Fruit fly (Drosophila melanogaster) whole organism, embryonic: Measurements from ENCODE around the gene CG43402.

Source experiments
- Ada2b ChIP-seq: fragments of 200-800 bp; sonication (Bioruptor generic); IDR thresholded peaks from 2 replicates; pipeline ENCODE4 v1.3.6; 2022; ENCODE audit warnings: missing biosample characterization, missing genetic modification characterization
- Aef1 ChIP-seq: fragments of 200-800 bp; sonication (Bioruptor generic); IDR thresholded peaks from 3 replicates; pipeline ENCODE4 v1.3.6; 2022; ENCODE audit warnings: missing biosample characterization, missing genetic modification characterization
- Bdp1 ChIP-seq: fragments of 200-800 bp; sonication (Bioruptor generic); optimal IDR thresholded peaks from 3 replicates; lab custom pipeline; 2016; ENCODE audit warnings: missing biosample characterization, missing genetic modification characterization
- CG11247 ChIP-seq: fragments of 200-800 bp; sonication (Bioruptor generic); IDR thresholded peaks from 2 replicates; pipeline ENCODE4 v1.3.6; 2022; ENCODE audit warnings: missing biosample characterization, missing genetic modification characterization
- CG12236 ChIP-seq: fragments of 200-800 bp; sonication (Bioruptor generic); optimal IDR thresholded peaks from 2 replicates; lab custom pipeline; 2016; ENCODE audit warnings: missing biosample characterization, missing genetic modification characterization
- CG12942 ChIP-seq: fragments of 200-800 bp; sonication (Bioruptor generic); optimal IDR thresholded peaks from 3 replicates; lab custom pipeline; 2016; ENCODE audit warnings: missing biosample characterization, missing genetic modification characterization
- CG14965 ChIP-seq: fragments of 200-800 bp; sonication (Bioruptor generic); optimal IDR thresholded peaks from 2 replicates; lab custom pipeline; 2016; ENCODE audit warnings: missing biosample characterization, missing genetic modification characterization, borderline replicate concordance
- CG15479 ChIP-seq: fragments of 200-800 bp; sonication (Bioruptor generic); optimal IDR thresholded peaks from 3 replicates; lab custom pipeline; 2019; ENCODE audit warnings: missing biosample characterization, mild to moderate bottlenecking, missing genetic modification characterization, moderate library complexity
- CG16815 ChIP-seq: fragments of 200-800 bp; sonication (Bioruptor generic); optimal IDR thresholded peaks from 3 replicates; lab custom pipeline; 2017; ENCODE audit warnings: missing biosample characterization, mild to moderate bottlenecking, missing genetic modification characterization
- CG17186 ChIP-seq: fragments of 200-800 bp; sonication (Bioruptor generic); optimal IDR thresholded peaks from 3 replicates; lab custom pipeline; 2017; ENCODE audit warnings: missing biosample characterization, missing genetic modification reagents, missing genetic modification characterization
- CG17361 ChIP-seq: fragments of 200-800 bp; sonication (Bioruptor generic); IDR thresholded peaks from 3 replicates; pipeline ENCODE4 v1.3.6; 2022; ENCODE audit warnings: missing biosample characterization, missing genetic modification characterization
- CG30431 ChIP-seq: fragments of 200-800 bp; sonication (Bioruptor generic); optimal IDR thresholded peaks from 2 replicates; lab custom pipeline; 2017; ENCODE audit warnings: missing biosample characterization, missing genetic modification characterization
- CG31441 ChIP-seq: fragments of 200-800 bp; sonication (Bioruptor generic); IDR thresholded peaks from 2 replicates; pipeline ENCODE4 v1.3.6; 2022; ENCODE audit warnings: missing biosample characterization, missing genetic modification characterization
- CG33557 ChIP-seq: fragments of 200-800 bp; sonication (Bioruptor generic); optimal IDR thresholded peaks from 2 replicates; lab custom pipeline; 2019; ENCODE audit warnings: missing biosample characterization, mild to moderate bottlenecking, missing genetic modification characterization, moderate library complexity
- CG3726 ChIP-seq: fragments of 200-800 bp; sonication (Bioruptor generic); IDR thresholded peaks from 3 replicates; pipeline ENCODE4, ENCODE4 v1.3.6; 2022; ENCODE audit warnings: missing biosample characterization, missing genetic modification characterization
- CG3995 ChIP-seq: fragments of 200-800 bp; sonication (Bioruptor generic); optimal IDR thresholded peaks from 3 replicates; lab custom pipeline; 2016; ENCODE audit warnings: missing biosample characterization, missing genetic modification characterization
- CG5245 ChIP-seq: fragments of 200-800 bp; sonication (Bioruptor generic); optimal IDR thresholded peaks from 3 replicates; lab custom pipeline; 2016; ENCODE audit warnings: missing biosample characterization, missing genetic modification characterization
- CG6175 ChIP-seq: fragments of 200-800 bp; sonication (Bioruptor generic); IDR thresholded peaks from 3 replicates; pipeline ENCODE4 v1.3.6; 2022; ENCODE audit warnings: missing biosample characterization, missing genetic modification characterization
- CG6689 ChIP-seq: fragments of 200-800 bp; sonication (Bioruptor generic); IDR thresholded peaks from 2 replicates; pipeline ENCODE4 v1.3.6; 2022; ENCODE audit warnings: missing biosample characterization, missing genetic modification characterization
- CG7556 ChIP-seq: fragments of 200-800 bp; sonication (Bioruptor generic); optimal IDR thresholded peaks from 2 replicates; lab custom pipeline; 2017; ENCODE audit warnings: missing biosample characterization, mild to moderate bottlenecking, missing genetic modification characterization
- CG7987 ChIP-seq: fragments of 200-800 bp; sonication (Bioruptor generic); optimal IDR thresholded peaks from 2 replicates; lab custom pipeline; 2018; ENCODE audit warnings: missing biosample characterization, mild to moderate bottlenecking, missing genetic modification characterization, moderate library complexity
- CG8089 ChIP-seq: fragments of 200-800 bp; sonication (Bioruptor generic); optimal IDR thresholded peaks from 3 replicates; lab custom pipeline; 2016; ENCODE audit warnings: missing biosample characterization, missing genetic modification characterization
- CG8924 ChIP-seq: fragments of 200-800 bp; optimal IDR thresholded peaks from 3 replicates; lab custom pipeline; 2019; ENCODE audit warnings: missing biosample characterization, mild to moderate bottlenecking, missing genetic modification characterization, moderate library complexity
- CHES-1-like ChIP-seq: fragments of 200-800 bp; sonication (Bioruptor generic); optimal IDR thresholded peaks from 2 replicates; lab custom pipeline; 2016; ENCODE audit warnings: missing biosample characterization, missing genetic modification characterization
- Camta ChIP-seq: fragments of 200-800 bp; sonication (Bioruptor generic); optimal IDR thresholded peaks from 2 replicates; lab custom pipeline; 2016; ENCODE audit warnings: missing biosample characterization, missing genetic modification characterization
- Dfd ChIP-seq, 2 experiments: fragments of >200 bp; optimal IDR thresholded peaks; 2 replicates each; lab custom pipeline; 2017; ENCODE audit warnings: missing biosample characterization in 2 of 2, missing genetic modification characterization in 2 of 2
- Dip3 ChIP-seq: fragments of 200-800 bp; sonication (Bioruptor generic); optimal IDR thresholded peaks from 3 replicates; lab custom pipeline; 2016; ENCODE audit warnings: missing biosample characterization, missing genetic modification characterization
- Dp ChIP-seq: fragments of 200-800 bp; sonication (Bioruptor generic); optimal IDR thresholded peaks from 2 replicates; lab custom pipeline; 2018; ENCODE audit warnings: missing biosample characterization, mild to moderate bottlenecking, missing genetic modification characterization, moderate library complexity
- Jarid2 ChIP-seq: fragments of 200-800 bp; sonication (Bioruptor generic); optimal IDR thresholded peaks from 3 replicates; lab custom pipeline; 2017; ENCODE audit warnings: mild to moderate bottlenecking, missing biosample characterization, missing genetic modification reagents, missing genetic modification characterization
- Lim3 ChIP-seq: fragments of 200-800 bp; sonication (Bioruptor generic); IDR thresholded peaks from 2 replicates; pipeline ENCODE4 v1.3.6; 2022; ENCODE audit warnings: missing biosample characterization, missing genetic modification characterization
- Mad ChIP-seq: fragments of 200-800 bp; sonication (Bioruptor generic); optimal IDR thresholded peaks from 2 replicates; lab custom pipeline; 2016; ENCODE audit warnings: missing biosample characterization, missing genetic modification characterization
- Poxn ChIP-seq: fragments of 200-800 bp; sonication (Bioruptor generic); IDR thresholded peaks from 2 replicates; pipeline ENCODE4 v1.3.6; 2022; ENCODE audit warnings: missing biosample characterization, missing genetic modification characterization
- Sin3A ChIP-seq: fragments of >200 bp; optimal IDR thresholded peaks from 2 replicates; lab custom pipeline; 2018
- Stat92E ChIP-seq, 3 experiments: fragments of >200 bp in 2 of 3; fragments of 200-800 bp in 1 of 3; sonication (Bioruptor generic) in 1 of 3; optimal IDR thresholded peaks; 2 replicates each; lab custom pipeline; 2017 to 2019; ENCODE audit warnings: missing biosample characterization in 3 of 3, missing genetic modification characterization in 3 of 3, mild to moderate bottlenecking in 1 of 3, moderate library complexity in 1 of 3
- ara ChIP-seq: fragments of 200-800 bp; sonication (Bioruptor generic); IDR thresholded peaks from 2 replicates; pipeline ENCODE4 v1.3.6; 2022; ENCODE audit warnings: missing biosample characterization, missing genetic modification characterization
- bsh ChIP-seq, 2 experiments: fragments of 200-800 bp; sonication (Bioruptor generic); optimal IDR thresholded peaks; 2 replicates each; lab custom pipeline; 2017 to 2018; ENCODE audit warnings: mild to moderate bottlenecking in 2 of 2, missing biosample characterization in 2 of 2, missing genetic modification characterization in 2 of 2, moderate library complexity in 1 of 2
- chm ChIP-seq: fragments of 200-800 bp; sonication (Bioruptor generic); IDR thresholded peaks from 2 replicates; pipeline ENCODE4 v1.3.6; 2022; ENCODE audit warnings: missing biosample characterization, missing genetic modification characterization
- dan ChIP-seq: fragments of 200-800 bp; sonication (Bioruptor generic); IDR thresholded peaks from 2 replicates; pipeline ENCODE4 v1.3.6; 2022; ENCODE audit warnings: missing biosample characterization, missing genetic modification characterization
- dmrt11E ChIP-seq: fragments of 200-800 bp; sonication (Bioruptor generic); optimal IDR thresholded peaks from 3 replicates; lab custom pipeline; 2018; ENCODE audit warnings: missing biosample characterization, mild to moderate bottlenecking, missing genetic modification characterization, moderate library complexity
- exex ChIP-seq: fragments of 200-800 bp; sonication (Bioruptor generic); optimal IDR thresholded peaks from 4 replicates; lab custom pipeline; 2018; ENCODE audit warnings: missing biosample characterization, mild to moderate bottlenecking, missing genetic modification characterization, moderate library complexity
- fd102C ChIP-seq: fragments of 200-800 bp; sonication (Bioruptor generic); optimal IDR thresholded peaks from 2 replicates; lab custom pipeline; 2018; ENCODE audit warnings: missing biosample characterization, mild to moderate bottlenecking, missing genetic modification characterization, moderate library complexity
- ftz-f1 ChIP-seq: fragments of 200-800 bp; sonication (Bioruptor generic); optimal IDR thresholded peaks from 2 replicates; lab custom pipeline; 2016; ENCODE audit warnings: missing biosample characterization, missing genetic modification characterization
- h ChIP-seq: fragments of >200 bp; optimal IDR thresholded peaks from 2 replicates; lab custom pipeline; 2017
- jigr1 ChIP-seq: fragments of 200-800 bp; sonication (Bioruptor generic); IDR thresholded peaks from 3 replicates; pipeline ENCODE4 v1.3.6; 2022; ENCODE audit warnings: missing biosample characterization, missing genetic modification characterization
- jumu ChIP-seq: fragments of 200-800 bp; sonication (Bioruptor generic); optimal IDR thresholded peaks from 3 replicates; lab custom pipeline; 2016; ENCODE audit warnings: missing biosample characterization, missing genetic modification characterization
- lmd ChIP-seq: fragments of 200-800 bp; sonication (Bioruptor generic); IDR thresholded peaks from 2 replicates; pipeline ENCODE4 v1.3.6; 2022; ENCODE audit warnings: missing biosample characterization, missing genetic modification characterization
- mld ChIP-seq: fragments of 200-800 bp; sonication (Bioruptor generic); IDR thresholded peaks from 3 replicates; pipeline ENCODE4 v1.3.6; 2022; ENCODE audit warnings: missing biosample characterization, missing genetic modification characterization; ENCODE audit not compliant: partially characterized antibody
- peb ChIP-seq: fragments of 200-800 bp; sonication (Bioruptor generic); IDR thresholded peaks from 2 replicates; pipeline ENCODE4 v1.3.6; 2022; ENCODE audit warnings: missing biosample characterization, missing genetic modification characterization
- sens-2 ChIP-seq: fragments of 200-800 bp; sonication (Bioruptor generic); IDR thresholded peaks from 2 replicates; pipeline ENCODE4 v1.3.6; 2022; ENCODE audit warnings: missing biosample characterization, missing genetic modification characterization
- tgo ChIP-seq: fragments of 200-800 bp; sonication (Bioruptor generic); IDR thresholded peaks from 3 replicates; pipeline ENCODE4 v1.3.6; 2022; ENCODE audit warnings: missing biosample characterization, missing genetic modification characterization
- tna ChIP-seq: fragments of 200-800 bp; sonication (Bioruptor generic); IDR thresholded peaks from 2 replicates; pipeline ENCODE4 v1.3.6; 2022; ENCODE audit warnings: missing biosample characterization, missing genetic modification characterization; ENCODE audit not compliant: partially characterized antibody
- usp ChIP-seq: fragments of >200 bp; optimal IDR thresholded peaks from 2 replicates; lab custom pipeline; 2017; ENCODE audit warnings: missing biosample characterization, missing genetic modification characterization
- zen ChIP-seq: fragments of 200-800 bp; sonication (Bioruptor generic); optimal IDR thresholded peaks from 3 replicates; lab custom pipeline; 2018; ENCODE audit warnings: missing biosample characterization, mild to moderate bottlenecking, missing genetic modification characterization, moderate library complexity

Gene CG43402

dm6 chr2L:1428290-1428689, 14.1 kb upstream of the CG43402 start, which contains the start of gene CG43401 (continued):
- TF ChIP-seq Dfd (GFP tag; optimal IDR thresholded peaks at IDR 0.05; lab: Kevin White, UChicago) (no peak), Mad (peak; percentile 3), chm (GFP tag; lab: Robert Waterston, UW) (no peak; the same call in 1 of the 2 replicates), CG5245 (GFP tag; lab: Kevin White, UChicago) (peak; percentile 5), CG7987 (GFP tag; lab: Kevin White, UChicago) (no peak), dan (no peak), Jarid2 (GFP tag; lab: Kevin White, UChicago) (no peak), dmrt11E (tag; lab: Kevin White, UChicago) (peak; percentile 26), Sin3A (lab: Kevin White, UChicago) (no peak), CG31441 (GFP tag; lab: Robert Waterston, UW) (peak; percentile 63), CG3726 (peak; percentile 49; the same call in 1 of the 3 replicates), tgo (peak; percentile 73), CG30431 (no peak), ftz-f1 (GFP tag; lab: Kevin White, UChicago) (no peak), CHES-1-like (GFP tag; lab: Kevin White, UChicago) (peak; percentile 48), Ada2b (peak; percentile 83), Aef1 (GFP tag; lab: Robert Waterston, UW) (peak; percentile 50; the same call in 2 of the 3 replicates), Dip3 (GFP tag; lab: Kevin White, UChicago) (no peak), Dp (GFP tag; lab: Kevin White, UChicago) (no peak), jumu (GFP tag; lab: Kevin White, UChicago) (no peak), CG17186 (no peak), usp (GFP tag; lab: Kevin White, UChicago) (no peak), CG15479 (GFP tag; lab: Kevin White, UChicago) (no peak), peb (GFP tag; lab: Robert Waterston, UW) (no peak), CG8924 (tag; lab: Kevin White, UChicago) (peak; percentile 62), CG14965 (GFP tag; lab: Kevin White, UChicago) (no peak), Stat92E (GFP tag; optimal IDR thresholded peaks at IDR 0.05; lab: Kevin White, UChicago) (no peak), Poxn (no peak), CG8089 (GFP tag; lab: Kevin White, UChicago) (peak; percentile 56), jigr1 (GFP tag; lab: Robert Waterston, UW) (no peak), CG17361 (GFP tag; lab: Robert Waterston, UW) (peak; percentile 45; the same call in 1 of the 3 replicates), h (lab: Kevin White, UChicago) (no peak), CG12942 (GFP tag; lab: Kevin White, UChicago) (no peak), Camta (GFP tag; lab: Kevin White, UChicago) (peak; percentile 60), Bdp1 (no peak), lmd (peak; percentile 54), CG12236 (GFP tag; lab: Kevin White, UChicago) (no peak), zen (tag; lab: Kevin White, UChicago) (no peak), Lim3 (GFP tag; lab: Robert Waterston, UW) (no peak), mld (GFP tag; lab: Robert Waterston, UW) (no peak), exex (tag; lab: Kevin White, UChicago) (no peak), CG6175 (GFP tag; lab: Robert Waterston, UW) (no peak), tna (GFP tag; lab: Robert Waterston, UW) (no peak), CG16815 (GFP tag; lab: Kevin White, UChicago) (no peak), CG33557 (GFP tag; lab: Kevin White, UChicago) (no peak), fd102C (GFP tag; lab: Kevin White, UChicago) (no peak), bsh (GFP tag; optimal IDR thresholded peaks at IDR 0.05; lab: Kevin White, UChicago) (peak in 1 of 2 experiments; percentile 55), CG11247 (GFP tag; lab: Robert Waterston, UW) (peak; percentile 47; the same call in 1 of the 2 replicates), ara (GFP tag; lab: Robert Waterston, UW) (peak; percentile 71), CG6689 (GFP tag; lab: Robert Waterston, UW) (peak; percentile 70), sens-2 (GFP tag; lab: Robert Waterston, UW) (peak; percentile 26; the same call in 1 of the 2 replicates), CG7556 (GFP tag; lab: Kevin White, UChicago) (peak; percentile 55), CG3995 (GFP tag; lab: Kevin White, UChicago) (no peak)
